Fruit fly (Drosophila melanogaster) whole organism, pupa: ENCODE data around the gene CG32756.

Experiments used
- CG15710 ChIP-seq: fragments of 200-800 bp; sonication (Bioruptor generic); optimal IDR thresholded peaks from 2 replicates; lab custom pipeline; 2018; ENCODE audit warnings: missing biosample characterization, mild to moderate bottlenecking, missing genetic modification characterization, moderate library complexity
- CG17806 ChIP-seq: fragments of 200-800 bp; sonication (Bioruptor generic); optimal IDR thresholded peaks from 2 replicates; lab custom pipeline; 2018; ENCODE audit warnings: missing biosample characterization, mild to moderate bottlenecking, missing genetic modification characterization, moderate library complexity
- CG32121 ChIP-seq: fragments of 200-800 bp; sonication (Bioruptor generic); IDR thresholded peaks from 2 replicates; pipeline ENCODE4 v1.3.6; 2022; ENCODE audit warnings: missing biosample characterization, missing genetic modification characterization
- CG8301 ChIP-seq: fragments of 200-800 bp; sonication (Bioruptor generic); optimal IDR thresholded peaks from 2 replicates; lab custom pipeline; 2018; ENCODE audit warnings: missing biosample characterization, mild to moderate bottlenecking, missing genetic modification characterization
- D1 ChIP-seq: fragments of 200-800 bp; sonication (Bioruptor generic); optimal IDR thresholded peaks from 2 replicates; lab custom pipeline; 2018; ENCODE audit warnings: missing biosample characterization, mild to moderate bottlenecking, missing genetic modification characterization, moderate library complexity
- EcR ChIP-seq: fragments of 200-800 bp; sonication (Bioruptor generic); optimal IDR thresholded peaks from 3 replicates; lab custom pipeline; 2019; ENCODE audit warnings: missing biosample characterization, missing genetic modification characterization, mild to moderate bottlenecking, moderate library complexity, missing genetic modification reagents
- Pif1B ChIP-seq: fragments of 200-800 bp; sonication (Bioruptor generic); optimal IDR thresholded peaks from 3 replicates; lab custom pipeline; 2016; ENCODE audit warnings: missing biosample characterization, missing genetic modification characterization
- fd96Ca ChIP-seq: fragments of 200-800 bp; sonication (Bioruptor generic); IDR thresholded peaks from 3 replicates; pipeline ENCODE4 v1.3.6; 2022; ENCODE audit warnings: missing biosample characterization, missing genetic modification characterization

dm6 chrX:5995951-5996350 lies 50.5 kb downstream of the CG32756 start:
- no peak for TF ChIP-seq CG32121 (GFP tag; lab: Robert Waterston, UW)
- no peak for TF ChIP-seq CG8301 (tag; lab: Kevin White, UChicago)
- no peak for TF ChIP-seq D1 (tag; lab: Kevin White, UChicago)
- TF ChIP-seq CG15710 (tag; lab: Kevin White, UChicago), result no peak
- TF ChIP-seq EcR (GFP tag; lab: Kevin White, UChicago), result no peak
- TF ChIP-seq Pif1B (GFP tag; lab: Kevin White, UChicago), result no peak
- no peak for TF ChIP-seq fd96Ca
- TF ChIP-seq CG17806 (tag; lab: Kevin White, UChicago), result no peak
